Worm (Caenorhabditis elegans) whole organism, early embryonic: ENCODE results near the gene F29C4.4.

Experiments used
- ama-1 ChIP-seq: fragments of 150-350 bp; optimal IDR thresholded peaks from 2 replicates; lab custom pipeline; 2014
- ceh-36 ChIP-seq: sonication (generic microtip); optimal IDR thresholded peaks from 2 replicates; lab custom pipeline; 2016; ENCODE audit warnings: missing genetic modification characterization, inconsistent platforms, missing compliant biosample characterization
- ets-7 ChIP-seq: sonication (generic microtip); optimal IDR thresholded peaks from 2 replicates; lab custom pipeline; 2016; ENCODE audit warnings: missing genotype, missing genetic modification characterization, missing compliant biosample characterization
- flt-1 ChIP-seq: fragments of 200-800 bp; sonication (Bioruptor generic); IDR thresholded peaks from 2 replicates; pipeline ENCODE4 v1.3.6; 2022; ENCODE audit warnings: missing genetic modification characterization, missing compliant biosample characterization
- pes-1 ChIP-seq: fragments of 200-800 bp; sonication (Bioruptor generic); IDR thresholded peaks from 2 replicates; pipeline ENCODE4 v1.3.6; 2022; ENCODE audit warnings: missing genetic modification reagents, missing genetic modification characterization, missing compliant biosample characterization
- sea-1 ChIP-seq: fragments of 200-800 bp; sonication (Bioruptor generic); conservative IDR thresholded peaks from 2 replicates; pipeline ENCODE4 v1.3.6; 2022; ENCODE audit warnings: missing genetic modification characterization, missing compliant biosample characterization

DNA sequence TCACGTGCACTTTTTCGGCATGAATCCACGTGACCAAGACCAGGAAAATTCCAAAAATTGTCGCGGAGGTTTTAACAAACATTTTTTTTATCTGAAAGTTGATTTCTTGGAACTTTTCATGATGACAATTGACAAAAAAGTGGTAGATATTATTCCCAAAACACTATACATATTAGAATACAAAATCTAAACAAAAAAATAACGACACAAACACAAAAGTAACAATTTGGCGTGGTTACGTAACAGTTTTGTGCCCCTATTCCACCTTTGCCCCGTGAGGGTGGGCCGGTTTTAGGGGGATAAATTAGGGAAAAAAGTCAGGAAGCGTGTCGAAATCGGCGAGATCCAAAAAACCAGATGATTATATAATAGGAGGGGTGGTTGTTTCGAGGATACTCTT lies 46.3 kb downstream of the F29C4.4 start, which contains the start of gene gegf-1:
- TF ChIP-seq ceh-36 (tag; lab: Kevin White, UChicago) (no peak), ama-1 (lab: Kevin White, UChicago) (no peak), ets-7 (tag; lab: Kevin White, UChicago) (no peak), flt-1 (GFP tag; lab: Robert Waterston, UW) (no peak), pes-1 (GFP tag; lab: Robert Waterston, UW) (no peak), sea-1 (GFP tag; lab: Robert Waterston, UW) (no peak)
